Worm (Caenorhabditis elegans) whole organism, L3 larva: ENCODE results near the gene ZC53.2.

Experiments used
- R02D3.7 ChIP-seq: fragments of 150-350 bp; optimal IDR thresholded peaks from 2 replicates; lab custom pipeline; 2014; ENCODE audit warnings: missing biosample characterization, missing genetic modification characterization
- ama-1 ChIP-seq: fragments of 150-350 bp; optimal IDR thresholded peaks from 2 replicates; lab custom pipeline; 2018
- ceh-16 ChIP-seq: sonication (generic microtip); optimal IDR thresholded peaks from 2 replicates; lab custom pipeline; 2017; ENCODE audit warnings: missing biosample characterization, missing genetic modification characterization
- ceh-28 ChIP-seq: fragments of 150-350 bp; optimal IDR thresholded peaks from 2 replicates; lab custom pipeline; 2014; ENCODE audit warnings: missing biosample characterization, missing genetic modification reagents, missing genetic modification characterization
- ceh-82 ChIP-seq: fragments of 150-350 bp; optimal IDR thresholded peaks from 2 replicates; lab custom pipeline; 2014; ENCODE audit warnings: missing biosample characterization, missing genetic modification characterization
- ceh-9 ChIP-seq: sonication (generic microtip); optimal IDR thresholded peaks from 2 replicates; lab custom pipeline; 2018; ENCODE audit warnings: missing biosample characterization, missing genetic modification characterization
- daf-12 ChIP-seq: fragments of 150-350 bp; optimal IDR thresholded peaks from 2 replicates; lab custom pipeline; 2014; ENCODE audit warnings: missing biosample characterization, missing genetic modification reagents, missing genetic modification characterization
- egl-27 ChIP-seq: sonication (generic microtip); optimal IDR thresholded peaks from 4 replicates; lab custom pipeline; 2017; ENCODE audit warnings: missing biosample characterization, missing genetic modification reagents, missing genetic modification characterization
- egl-5 ChIP-seq: fragments of 150-350 bp; optimal IDR thresholded peaks from 2 replicates; lab custom pipeline; 2017; ENCODE audit warnings: missing biosample characterization, missing genetic modification reagents, missing genetic modification characterization, inconsistent platforms
- elt-1 ChIP-seq: fragments of 150-350 bp; optimal IDR thresholded peaks from 2 replicates; lab custom pipeline; 2014; ENCODE audit warnings: missing biosample characterization, missing genetic modification characterization
- elt-2 ChIP-seq: sonication (generic microtip); optimal IDR thresholded peaks from 2 replicates; lab custom pipeline; 2016; ENCODE audit warnings: missing genetic modification reagents, mild to moderate bottlenecking, missing genetic modification characterization, missing compliant biosample characterization
- elt-3 ChIP-seq, 3 experiments: fragments of 150-350 bp in 1 of 3; sonication (generic microtip) in 2 of 3; optimal IDR thresholded peaks; 2 replicates in 2 of 3; 4 replicates in 1 of 3; lab custom pipeline; 2014 to 2017; ENCODE audit warnings: missing biosample characterization in 3 of 3, missing genetic modification characterization in 3 of 3
- eor-1 ChIP-seq, 2 experiments: fragments of 150-350 bp; optimal IDR thresholded peaks; 2 replicates each; lab custom pipeline; 2014 to 2018; ENCODE audit warnings: missing biosample characterization in 2 of 2, missing genetic modification characterization in 2 of 2
- fkh-10 ChIP-seq: sonication (generic microtip); optimal IDR thresholded peaks from 2 replicates; lab custom pipeline; 2017; ENCODE audit warnings: missing biosample characterization, missing genetic modification reagents, missing genetic modification characterization
- fkh-2 ChIP-seq: fragments of 150-350 bp; optimal IDR thresholded peaks from 2 replicates; lab custom pipeline; 2014; ENCODE audit warnings: missing biosample characterization, missing genetic modification reagents, missing genetic modification characterization
- hmg-11 ChIP-seq: sonication (generic microtip); optimal IDR thresholded peaks from 2 replicates; lab custom pipeline; 2016; ENCODE audit warnings: missing genetic modification characterization, missing compliant biosample characterization
- jun-1 ChIP-seq: fragments of 150-350 bp; optimal IDR thresholded peaks from 2 replicates; lab custom pipeline; 2014; ENCODE audit warnings: missing biosample characterization, missing genetic modification reagents, missing genetic modification characterization
- lin-15B ChIP-seq: fragments of 150-350 bp; optimal IDR thresholded peaks from 2 replicates; lab custom pipeline; 2014; ENCODE audit warnings: missing biosample characterization, missing genetic modification characterization
- lin-39 ChIP-seq: fragments of 150-350 bp; optimal IDR thresholded peaks from 2 replicates; lab custom pipeline; 2018; ENCODE audit warnings: missing biosample characterization, missing genetic modification reagents, missing genetic modification characterization
- lsy-12 ChIP-seq: sonication (generic microtip); optimal IDR thresholded peaks from 2 replicates; lab custom pipeline; 2016; ENCODE audit warnings: mild to moderate bottlenecking, missing genetic modification characterization, missing compliant biosample characterization
- mdl-1 ChIP-seq: fragments of 150-350 bp; optimal IDR thresholded peaks from 2 replicates; lab custom pipeline; 2014; ENCODE audit warnings: missing biosample characterization, missing genetic modification characterization
- nhr-11 ChIP-seq: fragments of 150-350 bp; optimal IDR thresholded peaks from 2 replicates; lab custom pipeline; 2014; ENCODE audit warnings: missing biosample characterization, missing genetic modification characterization
- nhr-23 ChIP-seq: fragments of 150-350 bp; optimal IDR thresholded peaks from 2 replicates; lab custom pipeline; 2014; ENCODE audit warnings: missing biosample characterization, missing genetic modification reagents, missing genetic modification characterization
- nhr-237 ChIP-seq: fragments of 150-350 bp; optimal IDR thresholded peaks from 2 replicates; lab custom pipeline; 2014; ENCODE audit warnings: missing biosample characterization, missing genetic modification characterization
- nhr-25 ChIP-seq: sonication (generic microtip); optimal IDR thresholded peaks from 2 replicates; lab custom pipeline; 2017; ENCODE audit warnings: missing biosample characterization, missing genetic modification characterization
- nhr-28 ChIP-seq: fragments of 150-350 bp; optimal IDR thresholded peaks from 2 replicates; lab custom pipeline; 2014; ENCODE audit warnings: missing biosample characterization, missing genetic modification characterization
- nhr-43 ChIP-seq: sonication (generic microtip); optimal IDR thresholded peaks from 2 replicates; lab custom pipeline; 2016; ENCODE audit warnings: mild to moderate bottlenecking, missing genetic modification characterization, missing compliant biosample characterization; ENCODE audit not compliant: poor library complexity, severe bottlenecking
- nhr-67 ChIP-seq: fragments of 150-350 bp; optimal IDR thresholded peaks from 2 replicates; lab custom pipeline; 2014; ENCODE audit warnings: missing biosample characterization, missing genetic modification characterization
- nhr-76 ChIP-seq: fragments of 150-350 bp; sonication (generic microtip); optimal IDR thresholded peaks from 5 replicates; lab custom pipeline; 2014; ENCODE audit warnings: missing biosample characterization, missing genetic modification characterization
- nhr-77 ChIP-seq: fragments of 150-350 bp; optimal IDR thresholded peaks from 2 replicates; lab custom pipeline; 2014; ENCODE audit warnings: missing biosample characterization, missing genetic modification characterization
- pha-4 ChIP-seq: fragments of 150-350 bp; optimal IDR thresholded peaks from 2 replicates; lab custom pipeline; 2014; ENCODE audit warnings: missing biosample characterization, missing genetic modification reagents, missing genetic modification characterization
- pqm-1 ChIP-seq: fragments of 150-350 bp; optimal IDR thresholded peaks from 2 replicates; lab custom pipeline; 2017; ENCODE audit warnings: missing biosample characterization, missing genetic modification characterization, inconsistent platforms
- snpc-4 ChIP-seq: fragments of 150-350 bp; optimal IDR thresholded peaks from 2 replicates; lab custom pipeline; 2014; ENCODE audit warnings: missing biosample characterization, missing genetic modification characterization
- tbx-2 ChIP-seq: sonication (generic microtip); optimal IDR thresholded peaks from 2 replicates; lab custom pipeline; 2016; ENCODE audit warnings: mild to moderate bottlenecking, missing genetic modification characterization, missing compliant biosample characterization
- zag-1 ChIP-seq: fragments of 150-350 bp; optimal IDR thresholded peaks from 2 replicates; lab custom pipeline; 2014; ENCODE audit warnings: missing biosample characterization, missing genetic modification characterization

ZC53.2 gene

ce11 chrX:1915022-1915421, 9.0 kb downstream of the ZC53.2 start, which contains the start of gene rgs-9:
TSS of gene rgs-9 (plus strand) at chrX:1915258.
- TF ChIP-seq ceh-28, result no peak
- TF ChIP-seq fkh-2 (tag; lab: Kevin White, UChicago), result no peak
- TF ChIP-seq ceh-16, result no peak
- TF ChIP-seq lsy-12 (tag; lab: Kevin White, UChicago), result no peak
- no peak for TF ChIP-seq elt-2 (tag; lab: Kevin White, UChicago)
- no peak for TF ChIP-seq fkh-10 (GFP tag; lab: Kevin White, UChicago)
- no peak for TF ChIP-seq nhr-25 (tag; lab: Kevin White, UChicago)
- TF ChIP-seq nhr-43 (tag; lab: Kevin White, UChicago), result no peak
- TF ChIP-seq nhr-76, result no peak
- TF ChIP-seq egl-5 (tag; lab: Kevin White, UChicago), result no peak
- no peak for TF ChIP-seq tbx-2 (tag; lab: Kevin White, UChicago)
- TF ChIP-seq zag-1 (tag; lab: Kevin White, UChicago), result no peak
- no peak for TF ChIP-seq R02D3.7 (tag; lab: Kevin White, UChicago)
- no peak for TF ChIP-seq ama-1 (lab: Kevin White, UChicago)
- no peak for TF ChIP-seq eor-1 (tag; optimal IDR thresholded peaks at IDR 0.05; lab: Kevin White, UChicago)
- no peak for TF ChIP-seq nhr-237 (tag; lab: Kevin White, UChicago)
- no peak for TF ChIP-seq nhr-67 (tag; lab: Kevin White, UChicago)
- no peak for TF ChIP-seq nhr-11

ce11 chrX:1913257-1913656, 10.8 kb downstream of the ZC53.2 start, which contains the start of gene ZC53.1:
TSS of gene ZC53.1 (minus strand) at chrX:1913357.
- no peak for TF ChIP-seq daf-12
- no peak for TF ChIP-seq nhr-67 (tag; lab: Kevin White, UChicago)
- TF ChIP-seq, all 47 proteins: peak for 0

ce11 chrX:1909353-1909752, 14.7 kb downstream of the ZC53.2 start:
- peak; percentile 80 for TF ChIP-seq nhr-77
- TF ChIP-seq nhr-23, result peak; percentile 61
- TF ChIP-seq zag-1 (tag; lab: Kevin White, UChicago), result no peak
- TF ChIP-seq ceh-82, result peak; percentile 90
- peak; percentile 43 for TF ChIP-seq egl-5 (tag; lab: Kevin White, UChicago)
- TF ChIP-seq ceh-9 (tag; lab: Kevin White, UChicago), result no peak
- TF ChIP-seq tbx-2 (tag; lab: Kevin White, UChicago), result peak; percentile 92
- TF ChIP-seq nhr-67 (tag; lab: Kevin White, UChicago), result no peak
- TF ChIP-seq mdl-1 (tag; lab: Kevin White, UChicago), result peak; percentile 16
- TF ChIP-seq nhr-11, result peak; percentile 52
- TF ChIP-seq elt-1 (tag; lab: Kevin White, UChicago), result no peak
- TF ChIP-seq fkh-2 (tag; lab: Kevin White, UChicago), result peak; percentile 46
- TF ChIP-seq elt-2 (tag; lab: Kevin White, UChicago), result peak; percentile 55
- TF ChIP-seq ama-1 (lab: Kevin White, UChicago), result no peak
- TF ChIP-seq nhr-237 (tag; lab: Kevin White, UChicago), result peak; percentile 59
- TF ChIP-seq elt-3 (tag; optimal IDR thresholded peaks at IDR 0.05; lab: Kevin White, UChicago), result peak in 1 of 3 experiments; percentile 56
- peak; percentile 82 for TF ChIP-seq ceh-28
- TF ChIP-seq hmg-11, result peak; percentile 85
- peak; percentile 13 for TF ChIP-seq fkh-10 (GFP tag; lab: Kevin White, UChicago)
- TF ChIP-seq nhr-25 (tag; lab: Kevin White, UChicago), result no peak
- peak; percentile 85 for TF ChIP-seq nhr-43 (tag; lab: Kevin White, UChicago)
- TF ChIP-seq pqm-1 (tag; lab: Kevin White, UChicago), result peak; percentile 18
- TF ChIP-seq egl-27 (tag; lab: Kevin White, UChicago), result no peak
- no peak for TF ChIP-seq nhr-76
- peak; percentile 51 for TF ChIP-seq pha-4 (tag; lab: Kevin White, UChicago)
- no peak for TF ChIP-seq ceh-16
- TF ChIP-seq snpc-4 (tag; lab: Kevin White, UChicago), result peak; percentile 76
- no peak for TF ChIP-seq nhr-28 (tag; lab: Kevin White, UChicago)
- peak; percentile 60 for TF ChIP-seq lin-39 (tag; lab: Kevin White, UChicago)
- TF ChIP-seq eor-1 (tag; optimal IDR thresholded peaks at IDR 0.05; lab: Kevin White, UChicago), result no peak
- no peak for TF ChIP-seq lin-15B
- peak; percentile 89 for TF ChIP-seq jun-1
- TF ChIP-seq R02D3.7 (tag; lab: Kevin White, UChicago), result peak; percentile 72
- TF ChIP-seq lsy-12 (tag; lab: Kevin White, UChicago), result peak; percentile 86

ce11 chrX:1907009-1907408, 17.0 kb downstream of the ZC53.2 start:
- TF ChIP-seq nhr-43 (tag; lab: Kevin White, UChicago) (no peak), fkh-10 (GFP tag; lab: Kevin White, UChicago) (peak; percentile 70)
